Fruit fly (Drosophila melanogaster) whole organism, pupa: ENCODE measurements around the gene Blimp-1.

Source experiments
- CG32121 ChIP-seq: fragments of 200-800 bp; sonication (Bioruptor generic); IDR thresholded peaks from 2 replicates; pipeline ENCODE4 v1.3.6; 2022; ENCODE audit warnings: missing biosample characterization, missing genetic modification characterization
- CG34367 ChIP-seq: fragments of 200-800 bp; sonication (Bioruptor generic); optimal IDR thresholded peaks from 2 replicates; lab custom pipeline; 2018; ENCODE audit warnings: missing biosample characterization, mild to moderate bottlenecking, missing genetic modification characterization
- CG8159 ChIP-seq: fragments of 200-800 bp; sonication (Bioruptor generic); optimal IDR thresholded peaks from 3 replicates; lab custom pipeline; 2018; ENCODE audit warnings: missing biosample characterization, mild to moderate bottlenecking, missing genetic modification characterization, moderate library complexity
- CG8301 ChIP-seq: fragments of 200-800 bp; sonication (Bioruptor generic); optimal IDR thresholded peaks from 2 replicates; lab custom pipeline; 2018; ENCODE audit warnings: missing biosample characterization, mild to moderate bottlenecking, missing genetic modification characterization
- CG9948 ChIP-seq: fragments of 200-800 bp; sonication (Bioruptor generic); optimal IDR thresholded peaks from 2 replicates; lab custom pipeline; 2018; ENCODE audit warnings: missing biosample characterization, mild to moderate bottlenecking, missing genetic modification characterization, moderate library complexity
- EcR ChIP-seq: fragments of 200-800 bp; sonication (Bioruptor generic); optimal IDR thresholded peaks from 3 replicates; lab custom pipeline; 2019; ENCODE audit warnings: missing biosample characterization, missing genetic modification characterization, mild to moderate bottlenecking, moderate library complexity, missing genetic modification reagents
- Ets98B ChIP-seq: fragments of 200-800 bp; sonication (Bioruptor generic); IDR thresholded peaks from 2 replicates; pipeline ENCODE4 v1.3.6; 2022; ENCODE audit warnings: missing biosample characterization, missing genetic modification characterization
- Pif1B ChIP-seq: fragments of 200-800 bp; sonication (Bioruptor generic); optimal IDR thresholded peaks from 3 replicates; lab custom pipeline; 2016; ENCODE audit warnings: missing biosample characterization, missing genetic modification characterization
- gl ChIP-seq: fragments of 200-800 bp; sonication (Bioruptor generic); optimal IDR thresholded peaks from 2 replicates; lab custom pipeline; 2018; ENCODE audit warnings: missing biosample characterization, mild to moderate bottlenecking, missing genetic modification characterization
- rn ChIP-seq: fragments of 200-800 bp; sonication (Bioruptor generic); IDR thresholded peaks from 2 replicates; pipeline ENCODE4 v1.3.6; 2022; ENCODE audit warnings: missing biosample characterization, missing genetic modification characterization

- no peak for TF ChIP-seq CG32121 (GFP tag; lab: Robert Waterston, UW)
- no peak for TF ChIP-seq CG9948 (tag; lab: Kevin White, UChicago)
- TF ChIP-seq gl (tag; lab: Kevin White, UChicago): no peak
- TF ChIP-seq rn: no peak
- TF ChIP-seq CG8159: no peak
- no peak for TF ChIP-seq Ets98B (GFP tag; lab: Robert Waterston, UW)
- no peak for TF ChIP-seq CG8301 (tag; lab: Kevin White, UChicago)
- no peak for TF ChIP-seq EcR (GFP tag; lab: Kevin White, UChicago)
- no peak for TF ChIP-seq CG34367
- no peak for TF ChIP-seq Pif1B (GFP tag; lab: Kevin White, UChicago)
These were observed 8.9 kb upstream of the Blimp-1 start for dm6 chr3L:5621908-5622307.
